Worm (Caenorhabditis elegans) whole organism, L2 larva: ENCODE data around the gene pph-4.1.

ENCODE experiments used
- C34F6.9 ChIP-seq: fragments of 150-350 bp; optimal IDR thresholded peaks from 2 replicates; lab custom pipeline; 2014; ENCODE audit warnings: missing biosample characterization, missing genetic modification characterization
- F13H6.1 ChIP-seq: sonication (generic microtip); optimal IDR thresholded peaks from 2 replicates; lab custom pipeline; 2016; ENCODE audit warnings: missing genetic modification characterization, missing compliant biosample characterization
- R02D3.7 ChIP-seq: fragments of 150-350 bp; optimal IDR thresholded peaks from 2 replicates; lab custom pipeline; 2014; ENCODE audit warnings: missing biosample characterization, missing genetic modification characterization
- Y55F3AM.14 ChIP-seq: fragments of 200-800 bp; sonication (Bioruptor generic); optimal IDR thresholded peaks from 2 replicates; lab custom pipeline; 2018; ENCODE audit warnings: mild to moderate bottlenecking, missing genetic modification characterization, missing compliant biosample characterization
- ZK546.5 ChIP-seq: sonication (generic microtip); optimal IDR thresholded peaks from 2 replicates; lab custom pipeline; 2017; ENCODE audit warnings: missing biosample characterization, missing genetic modification characterization
- alr-1 ChIP-seq: fragments of 150-350 bp; optimal IDR thresholded peaks from 2 replicates; lab custom pipeline; 2014; ENCODE audit warnings: missing biosample characterization, missing genetic modification characterization
- aly-2 ChIP-seq: fragments of 150-350 bp; optimal IDR thresholded peaks from 2 replicates; lab custom pipeline; 2014; ENCODE audit warnings: missing biosample characterization, missing genetic modification characterization
- ama-1 ChIP-seq: fragments of 150-350 bp; optimal IDR thresholded peaks from 2 replicates; lab custom pipeline; 2018; ENCODE audit warnings: inconsistent platforms
- blmp-1 ChIP-seq: sonication (generic microtip); optimal IDR thresholded peaks from 2 replicates; lab custom pipeline; 2017; ENCODE audit warnings: missing genetic modification characterization, mild to moderate bottlenecking, missing compliant biosample characterization, antibody characterized with exemption, moderate library complexity; ENCODE audit not compliant: insufficient read depth
- ceh-16 ChIP-seq: fragments of 150-350 bp; optimal IDR thresholded peaks from 2 replicates; lab custom pipeline; 2014; ENCODE audit warnings: missing biosample characterization, missing genetic modification characterization
- ceh-82 ChIP-seq: fragments of 150-350 bp; optimal IDR thresholded peaks from 2 replicates; lab custom pipeline; 2014; ENCODE audit warnings: missing biosample characterization, missing genetic modification characterization
- crh-2 ChIP-seq: sonication (generic microtip); optimal IDR thresholded peaks from 2 replicates; lab custom pipeline; 2017; ENCODE audit warnings: missing biosample characterization, missing genetic modification characterization
- egl-27 ChIP-seq: sonication (generic microtip); optimal IDR thresholded peaks from 3 replicates; lab custom pipeline; 2017; ENCODE audit warnings: missing biosample characterization, missing genetic modification reagents, missing genetic modification characterization
- elt-1 ChIP-seq: fragments of 150-350 bp; optimal IDR thresholded peaks from 2 replicates; lab custom pipeline; 2014; ENCODE audit warnings: missing biosample characterization, missing genetic modification characterization
- fos-1 ChIP-seq: fragments of 150-350 bp; optimal IDR thresholded peaks from 2 replicates; lab custom pipeline; 2014; ENCODE audit warnings: missing biosample characterization, missing genetic modification characterization
- gmeb-1 ChIP-seq: fragments of 150-350 bp; optimal IDR thresholded peaks from 2 replicates; lab custom pipeline; 2014; ENCODE audit warnings: missing biosample characterization, missing genetic modification characterization
- lin-11 ChIP-seq: fragments of 150-350 bp; sonication (generic microtip); optimal IDR thresholded peaks from 2 replicates; lab custom pipeline; 2014; ENCODE audit warnings: missing biosample characterization, missing genetic modification characterization, inconsistent platforms, mixed read lengths
- lin-13 ChIP-seq: fragments of 150-350 bp; optimal IDR thresholded peaks from 2 replicates; lab custom pipeline; 2014; ENCODE audit warnings: missing biosample characterization, missing genetic modification reagents, missing genetic modification characterization
- lin-39 ChIP-seq: fragments of 150-350 bp; optimal IDR thresholded peaks from 2 replicates; lab custom pipeline; 2014; ENCODE audit warnings: missing biosample characterization, missing genetic modification reagents, missing genetic modification characterization
- lsy-2 ChIP-seq, 2 experiments: fragments of 150-350 bp in 1 of 2; sonication (generic microtip) in 1 of 2; optimal IDR thresholded peaks; 2 replicates each; lab custom pipeline; 2014 to 2017; ENCODE audit warnings: missing biosample characterization in 2 of 2, missing genetic modification characterization in 2 of 2
- mab-5 ChIP-seq: fragments of 150-350 bp; optimal IDR thresholded peaks from 2 replicates; lab custom pipeline; 2014; ENCODE audit warnings: missing biosample characterization, missing genetic modification characterization
- mbf-1 ChIP-seq: sonication (generic microtip); optimal IDR thresholded peaks from 2 replicates; lab custom pipeline; 2017; ENCODE audit warnings: missing biosample characterization, missing genetic modification characterization
- mdl-1 ChIP-seq, 2 experiments: fragments of 150-350 bp in 1 of 2; sonication (generic microtip) in 1 of 2; optimal IDR thresholded peaks; 2 replicates each; lab custom pipeline; 2017; ENCODE audit warnings: missing biosample characterization in 2 of 2, missing genetic modification characterization in 2 of 2
- nhr-10 ChIP-seq: sonication (generic microtip); optimal IDR thresholded peaks from 2 replicates; lab custom pipeline; 2017; ENCODE audit warnings: missing biosample characterization, missing genetic modification characterization
- nhr-12 ChIP-seq: fragments of 150-350 bp; optimal IDR thresholded peaks from 2 replicates; lab custom pipeline; 2014; ENCODE audit warnings: missing biosample characterization, missing genetic modification characterization
- nhr-237 ChIP-seq: fragments of 150-350 bp; optimal IDR thresholded peaks from 2 replicates; lab custom pipeline; 2014; ENCODE audit warnings: missing biosample characterization, missing genetic modification characterization
- nhr-25 ChIP-seq: fragments of 150-350 bp; sonication (generic microtip); optimal IDR thresholded peaks from 3 replicates; lab custom pipeline; 2014; ENCODE audit warnings: missing biosample characterization, missing genetic modification characterization
- nhr-6 ChIP-seq: fragments of 150-350 bp; optimal IDR thresholded peaks from 2 replicates; lab custom pipeline; 2014; ENCODE audit warnings: missing biosample characterization, missing genetic modification characterization
- nhr-77 ChIP-seq: fragments of 150-350 bp; optimal IDR thresholded peaks from 2 replicates; lab custom pipeline; 2014; ENCODE audit warnings: missing biosample characterization, missing genetic modification characterization
- peb-1 ChIP-seq: fragments of 150-350 bp; optimal IDR thresholded peaks from 2 replicates; lab custom pipeline; 2014; ENCODE audit warnings: missing biosample characterization, missing genetic modification characterization
- sem-4 ChIP-seq: fragments of 150-350 bp; optimal IDR thresholded peaks from 2 replicates; lab custom pipeline; 2014; ENCODE audit warnings: missing biosample characterization, missing genetic modification reagents, missing genetic modification characterization
- skn-1 ChIP-seq: sonication (generic microtip); optimal IDR thresholded peaks from 2 replicates; lab custom pipeline; 2017; ENCODE audit warnings: missing biosample characterization, missing genetic modification characterization
- sma-3 ChIP-seq: sonication (generic microtip); optimal IDR thresholded peaks from 2 replicates; lab custom pipeline; 2016; ENCODE audit warnings: missing genetic modification reagents, missing genetic modification characterization, missing compliant biosample characterization
- snpc-4 ChIP-seq: fragments of 150-350 bp; optimal IDR thresholded peaks from 2 replicates; lab custom pipeline; 2014; ENCODE audit warnings: missing biosample characterization, missing genetic modification characterization
- unc-39 ChIP-seq: fragments of 150-350 bp; optimal IDR thresholded peaks from 2 replicates; lab custom pipeline; 2014; ENCODE audit warnings: missing biosample characterization, missing genetic modification characterization
- unc-55 ChIP-seq: fragments of 150-350 bp; sonication (generic microtip); optimal IDR thresholded peaks from 3 replicates; lab custom pipeline; 2014; ENCODE audit warnings: missing biosample characterization, missing genetic modification reagents, missing genetic modification characterization
- unc-62 ChIP-seq: fragments of 150-350 bp; optimal IDR thresholded peaks from 2 replicates; lab custom pipeline; 2014; ENCODE audit warnings: missing biosample characterization, missing genetic modification reagents, missing genetic modification characterization
- zag-1 ChIP-seq: fragments of 150-350 bp; optimal IDR thresholded peaks from 2 replicates; lab custom pipeline; 2014; ENCODE audit warnings: missing biosample characterization, missing genetic modification characterization
- ztf-1 ChIP-seq: fragments of 200-800 bp; sonication (Bioruptor generic); conservative IDR thresholded peaks from 2 replicates; pipeline ENCODE4 v1.3.6; 2022; ENCODE audit warnings: missing genetic modification characterization, missing compliant biosample characterization
- ztf-4 ChIP-seq: fragments of 150-350 bp; optimal IDR thresholded peaks from 2 replicates; lab custom pipeline; 2014; ENCODE audit warnings: missing biosample characterization, missing genetic modification characterization

The pph-4.1 gene

ce11 chrIII:12359265-12359664, 8.1 kb upstream of the pph-4.1 start, which contains the start of gene Y75B8A.34:
Gene Y75B8A.34, plus strand, starts transcription at chrIII:12359565.
- no peak for TF ChIP-seq sem-4 (tag; lab: Kevin White, UChicago)
- TF ChIP-seq ztf-4, result no peak
- no peak for TF ChIP-seq lin-39 (tag; lab: Kevin White, UChicago)
- TF ChIP-seq lin-11, result no peak

ce11 chrIII:12358461-12358860, 7.3 kb upstream of the pph-4.1 start, which contains the start of gene Y75B8A.32:
Gene Y75B8A.32, minus strand, starts transcription at chrIII:12358561.
- TF ChIP-seq nhr-10 (tag; lab: Kevin White, UChicago) (no peak), fos-1 (tag; lab: Kevin White, UChicago) (no peak), crh-2 (tag; lab: Kevin White, UChicago) (no peak)
- TF ChIP-seq, all 48 proteins: peak for 0

- TF ChIP-seq ztf-1 (GFP tag; lab: Robert Waterston, UW) (no peak), lin-13 (GFP tag; lab: Kevin White, UChicago) (no peak), F13H6.1 (tag; lab: Kevin White, UChicago) (no peak), Y55F3AM.14 (GFP tag; lab: Kevin White, UChicago) (no peak), C34F6.9 (no peak), ZK546.5 (tag; lab: Kevin White, UChicago) (no peak), elt-1 (tag; lab: Kevin White, UChicago) (no peak), snpc-4 (tag; lab: Kevin White, UChicago) (no peak)
Observed at ce11 chrIII:12356588-12356987, 5.5 kb upstream of the pph-4.1 start.

ce11 chrIII:12349027-12349426, 2.1 kb downstream of the pph-4.1 start:
- TF ChIP-seq alr-1 (tag; lab: Kevin White, UChicago), result no peak
- no peak for TF ChIP-seq nhr-10 (tag; lab: Kevin White, UChicago)
- TF ChIP-seq aly-2, result no peak
- no peak for TF ChIP-seq unc-39 (tag; lab: Kevin White, UChicago)
- no peak for TF ChIP-seq skn-1 (tag; lab: Kevin White, UChicago)
- no peak for TF ChIP-seq lin-11
- no peak for TF ChIP-seq ZK546.5 (tag; lab: Kevin White, UChicago)
- TF ChIP-seq ama-1, result no peak
- no peak for TF ChIP-seq mab-5 (tag; lab: Kevin White, UChicago)
- TF ChIP-seq elt-1 (tag; lab: Kevin White, UChicago), result no peak
- no peak for TF ChIP-seq sma-3 (GFP tag; lab: Kevin White, UChicago)
- no peak for TF ChIP-seq zag-1 (tag; lab: Kevin White, UChicago)

- TF ChIP-seq lsy-2 (tag; optimal IDR thresholded peaks at IDR 0.05; lab: Kevin White, UChicago) (peak in 1 of 2 experiments; percentile 53), nhr-25 (tag; lab: Kevin White, UChicago) (no peak), ztf-1 (GFP tag; lab: Robert Waterston, UW) (no peak)
Observed at ce11 chrIII:12344940-12345339, 6.2 kb downstream of the pph-4.1 start.

ce11 chrIII:12335400-12335994, 15.6 kb downstream of the pph-4.1 start:
- TF ChIP-seq unc-39 (tag; lab: Kevin White, UChicago), result no peak
- no peak for TF ChIP-seq aly-2
- TF ChIP-seq nhr-77 (tag; lab: Kevin White, UChicago), result no peak
- peak; percentile 67 for TF ChIP-seq gmeb-1 (tag; lab: Kevin White, UChicago)
- peak; percentile 64 for TF ChIP-seq crh-2 (tag; lab: Kevin White, UChicago)
- no peak for TF ChIP-seq mbf-1 (tag; lab: Kevin White, UChicago)
- no peak for TF ChIP-seq ceh-82
- TF ChIP-seq unc-55, result peak; percentile 63
- no peak for TF ChIP-seq ceh-16 (tag; lab: Kevin White, UChicago)
- TF ChIP-seq nhr-6 (tag; lab: Kevin White, UChicago), result no peak
- TF ChIP-seq ama-1, result no peak
- TF ChIP-seq blmp-1 (tag; lab: Kevin White, UChicago), result peak; percentile 63
- peak; percentile 35 for TF ChIP-seq lin-13 (GFP tag; lab: Kevin White, UChicago)
- peak; percentile 80 for TF ChIP-seq F13H6.1 (tag; lab: Kevin White, UChicago)
- TF ChIP-seq sma-3 (GFP tag; lab: Kevin White, UChicago), result peak; percentile 73
- no peak for TF ChIP-seq alr-1 (tag; lab: Kevin White, UChicago)
- no peak for TF ChIP-seq lin-39 (tag; lab: Kevin White, UChicago)
- TF ChIP-seq nhr-12 (tag; lab: Kevin White, UChicago), result no peak
- no peak for TF ChIP-seq nhr-237 (tag; lab: Kevin White, UChicago)
- TF ChIP-seq elt-1 (tag; lab: Kevin White, UChicago), result no peak
- no peak for TF ChIP-seq R02D3.7 (tag; lab: Kevin White, UChicago)
- no peak for TF ChIP-seq mdl-1 (tag; optimal IDR thresholded peaks at IDR 0.05; lab: Kevin White, UChicago)
- no peak for TF ChIP-seq ztf-4
- TF ChIP-seq egl-27 (tag; lab: Kevin White, UChicago), result peak; percentile 70
- no peak for TF ChIP-seq mab-5 (tag; lab: Kevin White, UChicago)
- no peak for TF ChIP-seq unc-62
- TF ChIP-seq peb-1 (tag; lab: Kevin White, UChicago), result no peak
- peak; percentile 83 for TF ChIP-seq sem-4 (tag; lab: Kevin White, UChicago)
- peak; percentile 53 for TF ChIP-seq snpc-4 (tag; lab: Kevin White, UChicago)
- no peak for TF ChIP-seq nhr-10 (tag; lab: Kevin White, UChicago)
- TF ChIP-seq lin-11, result no peak
- TF ChIP-seq lsy-2 (tag; optimal IDR thresholded peaks at IDR 0.05; lab: Kevin White, UChicago), result peak; percentile 47 to 73
- TF ChIP-seq Y55F3AM.14 (GFP tag; lab: Kevin White, UChicago), result no peak
